Worm (Caenorhabditis elegans): Measurements from ENCODE around the gene ZK1290.15.

DNA sequence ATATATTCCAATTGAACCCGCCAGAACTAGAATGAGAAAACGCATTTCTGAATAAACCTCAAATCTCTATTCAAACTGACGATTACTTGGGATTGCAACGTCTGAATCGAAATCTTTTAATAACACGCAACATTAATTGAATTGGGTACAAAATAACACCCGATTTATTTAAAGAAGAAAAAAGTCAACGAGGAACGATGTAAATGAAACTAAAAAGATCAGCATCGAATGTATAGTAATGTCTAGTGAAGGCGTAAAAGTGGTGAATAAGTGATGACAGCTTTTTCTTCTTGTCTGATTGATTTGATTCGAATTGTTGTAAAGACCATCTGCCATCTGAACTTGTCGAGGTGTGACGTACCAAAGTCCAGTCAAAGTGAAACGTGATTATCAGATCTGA, 29.8 kb upstream of the ZK1290.15 start, which contains the start of gene nas-23:
- TF ChIP-seq flt-1 (GFP tag; IDR thresholded peaks at IDR 0.05) (no peak), ztf-29 (GFP tag; IDR thresholded peaks at IDR 0.05) (no peak), tab-1 (GFP tag; IDR thresholded peaks at IDR 0.05) (no peak), T22C8.4 (GFP tag; IDR thresholded peaks at IDR 0.05) (no peak), klf-2 (GFP tag; conservative IDR thresholded peaks at IDR 0.05) (no peak), ref-1 (GFP tag; conservative IDR thresholded peaks at IDR 0.05) (no peak), cog-1 (tag; optimal IDR thresholded peaks at IDR 0.05) (no peak), med-1 (GFP tag; optimal IDR thresholded peaks at IDR 0.05; ENCODE audit: insufficient read depth) (no peak), ztf-23 (GFP tag; IDR thresholded peaks at IDR 0.05) (no peak)

All from whole organism, midembryonic.